Worm (Caenorhabditis elegans) whole organism, early embryonic: ENCODE results near the gene daf-1.

Source experiments
- B0310.2 ChIP-seq: sonication (generic microtip); optimal IDR thresholded peaks from 2 replicates; lab custom pipeline; 2016; ENCODE audit warnings: mild to moderate bottlenecking, missing genetic modification characterization, missing compliant biosample characterization
- aly-1 ChIP-seq: sonication (generic microtip); optimal IDR thresholded peaks from 2 replicates; lab custom pipeline; 2016; ENCODE audit warnings: missing genetic modification characterization, missing compliant biosample characterization
- ama-1 ChIP-seq: fragments of 150-350 bp; optimal IDR thresholded peaks from 2 replicates; lab custom pipeline; 2014
- ceh-13 ChIP-seq: fragments of 200-800 bp; sonication (Bioruptor generic); optimal IDR thresholded peaks from 2 replicates; lab custom pipeline; 2018; ENCODE audit warnings: mild to moderate bottlenecking, missing genetic modification characterization, missing compliant biosample characterization
- ets-7 ChIP-seq: sonication (generic microtip); optimal IDR thresholded peaks from 2 replicates; lab custom pipeline; 2016; ENCODE audit warnings: missing genotype, missing genetic modification characterization, missing compliant biosample characterization
- flt-1 ChIP-seq: fragments of 200-800 bp; sonication (Bioruptor generic); IDR thresholded peaks from 2 replicates; pipeline ENCODE4 v1.3.6; 2022; ENCODE audit warnings: missing genetic modification characterization, missing compliant biosample characterization
- hmbx-1 ChIP-seq: sonication (generic microtip); optimal IDR thresholded peaks from 2 replicates; lab custom pipeline; 2016; ENCODE audit warnings: mild to moderate bottlenecking, missing genetic modification characterization, missing compliant biosample characterization
- hmg-4 ChIP-seq: fragments of 200-800 bp; sonication (Bioruptor generic); optimal IDR thresholded peaks from 2 replicates; lab custom pipeline; 2018; ENCODE audit warnings: mild to moderate bottlenecking, missing genetic modification characterization, missing compliant biosample characterization
- hnd-1 ChIP-seq: sonication (generic microtip); optimal IDR thresholded peaks from 2 replicates; lab custom pipeline; 2016; ENCODE audit warnings: missing genetic modification characterization, missing compliant biosample characterization
- pes-1 ChIP-seq: fragments of 200-800 bp; sonication (Bioruptor generic); IDR thresholded peaks from 2 replicates; pipeline ENCODE4 v1.3.6; 2022; ENCODE audit warnings: missing genetic modification reagents, missing genetic modification characterization, missing compliant biosample characterization
- sea-1 ChIP-seq: fragments of 200-800 bp; sonication (Bioruptor generic); conservative IDR thresholded peaks from 2 replicates; pipeline ENCODE4 v1.3.6; 2022; ENCODE audit warnings: missing genetic modification characterization, missing compliant biosample characterization
- tbx-11 ChIP-seq: fragments of 200-800 bp; sonication (Bioruptor generic); IDR thresholded peaks from 2 replicates; pipeline ENCODE4 v1.3.6; 2022; ENCODE audit warnings: missing genetic modification characterization, missing compliant biosample characterization
- tbx-37 ChIP-seq: fragments of 200-800 bp; sonication (Bioruptor generic); conservative IDR thresholded peaks from 2 replicates; pipeline ENCODE4 v1.3.6; 2022; ENCODE audit warnings: missing genetic modification reagents, missing genetic modification characterization, missing compliant biosample characterization

ce11 chrIV:171036-171435, 38.8 kb downstream of the daf-1 start:
- TF ChIP-seq hmg-4 (no peak), ama-1 (lab: Kevin White, UChicago) (no peak), tbx-11 (no peak), sea-1 (GFP tag; lab: Robert Waterston, UW) (no peak), ceh-13 (GFP tag; lab: Kevin White, UChicago) (no peak), hnd-1 (tag; lab: Kevin White, UChicago) (no peak), flt-1 (GFP tag; lab: Robert Waterston, UW) (no peak), B0310.2 (tag; lab: Kevin White, UChicago) (no peak), pes-1 (no peak), aly-1 (tag; lab: Kevin White, UChicago) (no peak), hmbx-1 (tag; lab: Kevin White, UChicago) (no peak), ets-7 (tag; lab: Kevin White, UChicago) (no peak), tbx-37 (GFP tag; lab: Robert Waterston, UW) (no peak)
